Worm (Caenorhabditis elegans) whole organism, L4/young adult: Measurements from ENCODE around the gene F11D5.1.

Source experiments
- W03F9.2 ChIP-seq: fragments of 150-350 bp; optimal IDR thresholded peaks from 2 replicates; lab custom pipeline; 2014; ENCODE audit warnings: missing biosample characterization, missing genetic modification characterization
- dao-5 ChIP-seq: sonication (generic microtip); optimal IDR thresholded peaks from 2 replicates; lab custom pipeline; 2016; ENCODE audit warnings: missing genotype, missing genetic modification characterization, moderate library complexity, missing compliant biosample characterization
- him-1 ChIP-seq: sonication (generic microtip); optimal IDR thresholded peaks from 2 replicates; lab custom pipeline; 2016; ENCODE audit warnings: missing genotype, missing genetic modification reagents, missing genetic modification characterization, missing compliant biosample characterization

F11D5.1 gene

ce11 chrX:3310702-3311101, 22.2 kb upstream of the F11D5.1 start:
- TF ChIP-seq W03F9.2 (tag; lab: Kevin White, UChicago) (no peak), him-1 (no peak), dao-5 (no peak)

- TF ChIP-seq dao-5 (no peak), him-1 (no peak), W03F9.2 (tag; lab: Kevin White, UChicago) (no peak)
Observed at ce11 chrX:3313939-3314338, 19.0 kb upstream of the F11D5.1 start.

- TF ChIP-seq him-1 (no peak), W03F9.2 (tag; lab: Kevin White, UChicago) (no peak), dao-5 (no peak)
Observed at ce11 chrX:3315014-3315413, 17.9 kb upstream of the F11D5.1 start, which contains the start of gene ddr-2. Gene ddr-2 (plus strand): TSS chrX:3315314.

ce11 chrX:3315891-3316657, 16.9 kb upstream of the F11D5.1 start:
- no peak for TF ChIP-seq him-1
- no peak for TF ChIP-seq dao-5
- TF ChIP-seq W03F9.2 (tag; lab: Kevin White, UChicago), result no peak

ce11 chrX:3316830-3317229, 16.1 kb upstream of the F11D5.1 start:
- no peak for TF ChIP-seq dao-5
- TF ChIP-seq W03F9.2 (tag; lab: Kevin White, UChicago), result no peak
- no peak for TF ChIP-seq him-1

- TF ChIP-seq dao-5 (no peak), him-1 (no peak), W03F9.2 (tag; lab: Kevin White, UChicago) (no peak)
Observed at ce11 chrX:3326175-3326574, 6.7 kb upstream of the F11D5.1 start, which contains the start of gene F11D5.6. Gene F11D5.6 (minus strand): TSS chrX:3326275.

ce11 chrX:3334115-3334514, 1.2 kb downstream of the F11D5.1 start:
- TF ChIP-seq him-1 (no peak), W03F9.2 (tag; lab: Kevin White, UChicago) (no peak), dao-5 (no peak)

ce11 chrX:3339882-3340281, 7.0 kb downstream of the F11D5.1 start:
- TF ChIP-seq dao-5 (no peak), him-1 (no peak), W03F9.2 (tag; lab: Kevin White, UChicago) (no peak)

ce11 chrX:3343620-3344197, 10.8 kb downstream of the F11D5.1 start:
- TF ChIP-seq him-1 (no peak), dao-5 (no peak), W03F9.2 (tag; lab: Kevin White, UChicago) (no peak)

ce11 chrX:3347904-3348441, 15.0 kb downstream of the F11D5.1 start, which contains the start of gene ZK816.3:
Gene ZK816.3 (plus strand): TSS chrX:3348391.
- no peak for TF ChIP-seq him-1

- TF ChIP-seq W03F9.2 (tag; lab: Kevin White, UChicago) (no peak), him-1 (no peak), dao-5 (no peak)
Observed at ce11 chrX:3350306-3350705, 17.4 kb downstream of the F11D5.1 start, which contains the start of gene nspg-4. Gene nspg-4 (minus strand): TSS chrX:3350406.

ce11 chrX:3351526-3351925, 18.6 kb downstream of the F11D5.1 start, which contains the start of gene ZK816.1:
Gene ZK816.1 (plus strand): TSS chrX:3351712.
- TF ChIP-seq him-1, result no peak
- TF ChIP-seq dao-5, result no peak
- no peak for TF ChIP-seq W03F9.2 (tag; lab: Kevin White, UChicago)

- TF ChIP-seq him-1, result no peak
- no peak for TF ChIP-seq dao-5
- TF ChIP-seq W03F9.2 (tag; lab: Kevin White, UChicago), result no peak
Observed at ce11 chrX:3362378-3362777, 29.5 kb downstream of the F11D5.1 start, which contains the start of gene dhs-26. Gene dhs-26 (minus strand): TSS chrX:3362493.

- no peak for TF ChIP-seq him-1
Observed at ce11 chrX:3366782-3367181, 33.9 kb downstream of the F11D5.1 start.

ce11 chrX:3368659-3369058, 35.7 kb downstream of the F11D5.1 start, which contains the start of gene ZK563.2:
Gene ZK563.2 (plus strand): TSS chrX:3368959.
- TF ChIP-seq him-1, result no peak
- no peak for TF ChIP-seq W03F9.2 (tag; lab: Kevin White, UChicago)
